Worm (Caenorhabditis elegans): ENCODE measurements around the gene F40G12.9.

ce11 chrV:14252025-14252424 is 30.4 kb upstream of the F40G12.9 start, which contains the start of gene K02E11.5:
- TF ChIP-seq unc-62 (GFP tag; optimal IDR thresholded peaks at IDR 0.05) (no peak), ztf-11 (tag; optimal IDR thresholded peaks at IDR 0.05) (no peak), M03D4.4 (tag; optimal IDR thresholded peaks at IDR 0.05) (no peak), lin-13 (tag; optimal IDR thresholded peaks at IDR 0.05) (no peak), snpc-4 (tag; optimal IDR thresholded peaks at IDR 0.05) (no peak), zip-8 (tag; optimal IDR thresholded peaks at IDR 0.05) (no peak), nhr-2 (tag; optimal IDR thresholded peaks at IDR 0.05) (no peak), mep-1 (tag; optimal IDR thresholded peaks at IDR 0.05) (no peak), hlh-1 (tag; optimal IDR thresholded peaks at IDR 0.05) (no peak), unc-120 (tag; optimal IDR thresholded peaks at IDR 0.05; ENCODE audit: poor library complexity, severe bottlenecking) (no peak)
